Worm (Caenorhabditis elegans) whole organism, young adult: ENCODE measurements around the gene D1044.4.

Source experiments
- F33H1.4 ChIP-seq: fragments of 200-800 bp; sonication (Bioruptor generic); IDR thresholded peaks from 2 replicates; pipeline ENCODE4 v1.3.6; 2022; ENCODE audit warnings: missing genetic modification reagents, missing genetic modification characterization, missing compliant biosample characterization
- F49E8.2 ChIP-seq: sonication (generic microtip); optimal IDR thresholded peaks from 3 replicates; lab custom pipeline; 2017; ENCODE audit warnings: missing genetic modification characterization, mild to moderate bottlenecking, missing compliant biosample characterization, antibody characterized with exemption, moderate library complexity; ENCODE audit not compliant: insufficient read depth
- K12H6.12 ChIP-seq: fragments of 200-800 bp; sonication (Bioruptor generic); optimal IDR thresholded peaks from 2 replicates; lab custom pipeline; 2018; ENCODE audit warnings: mild to moderate bottlenecking, missing genetic modification characterization, missing compliant biosample characterization
- akir-1 ChIP-seq: fragments of 200-800 bp; sonication (Bioruptor generic); optimal IDR thresholded peaks from 2 replicates; lab custom pipeline; 2018; ENCODE audit warnings: mild to moderate bottlenecking, missing genetic modification characterization, moderate library complexity, missing compliant biosample characterization
- ama-1 ChIP-seq, 3 experiments: fragments of 150-350 bp in 1 of 3; sonication (generic microtip) in 2 of 3; optimal IDR thresholded peaks; 2 replicates each; lab custom pipeline; 2014 to 2018; ENCODE audit warnings: missing biosample characterization in 2 of 3, missing genetic modification characterization in 2 of 3, missing genetic modification reagents in 2 of 3
- atf-7 ChIP-seq: sonication (generic microtip); optimal IDR thresholded peaks from 2 replicates; lab custom pipeline; 2017; ENCODE audit warnings: mild to moderate bottlenecking, missing genetic modification characterization, missing compliant biosample characterization
- bed-1 ChIP-seq: fragments of 200-800 bp; sonication (Bioruptor generic); IDR thresholded peaks from 2 replicates; pipeline ENCODE4 v1.3.6; 2022; ENCODE audit warnings: missing genetic modification reagents, missing genetic modification characterization, missing compliant biosample characterization
- ceh-91 ChIP-seq: fragments of 200-800 bp; sonication (Bioruptor generic); IDR thresholded peaks from 2 replicates; pipeline ENCODE4 v1.3.6; 2022; ENCODE audit warnings: missing genetic modification reagents, missing genetic modification characterization, missing compliant biosample characterization
- dpff-1 ChIP-seq: sonication (generic microtip); optimal IDR thresholded peaks from 2 replicates; lab custom pipeline; 2017; ENCODE audit warnings: mild to moderate bottlenecking, missing genetic modification characterization, missing compliant biosample characterization
- dpl-1 ChIP-seq: fragments of 150-350 bp; optimal IDR thresholded peaks from 2 replicates; lab custom pipeline; 2014; ENCODE audit warnings: missing biosample characterization, missing genetic modification reagents, missing genetic modification characterization
- efl-1 ChIP-seq: fragments of 150-350 bp; optimal IDR thresholded peaks from 2 replicates; lab custom pipeline; 2014; ENCODE audit warnings: missing biosample characterization, missing genetic modification reagents, missing genetic modification characterization
- ekl-4 ChIP-seq: fragments of 200-800 bp; sonication (Bioruptor generic); IDR thresholded peaks from 2 replicates; pipeline ENCODE4 v1.3.6; 2022; ENCODE audit warnings: missing genetic modification reagents, missing genetic modification characterization, missing compliant biosample characterization
- ets-4 ChIP-seq: fragments of 200-800 bp; sonication (Bioruptor generic); optimal IDR thresholded peaks from 2 replicates; lab custom pipeline; 2018; ENCODE audit warnings: mild to moderate bottlenecking, missing genetic modification characterization, missing compliant biosample characterization
- hmg-20 ChIP-seq: fragments of 200-800 bp; sonication (Bioruptor generic); IDR thresholded peaks from 2 replicates; pipeline ENCODE4 v1.3.6; 2022; ENCODE audit warnings: missing genetic modification reagents, missing genetic modification characterization, missing compliant biosample characterization
- hsf-1 ChIP-seq: fragments of 200-800 bp; sonication (Bioruptor generic); IDR thresholded peaks from 2 replicates; pipeline ENCODE4 v1.3.6; 2022; ENCODE audit warnings: missing genetic modification reagents, missing genetic modification characterization, missing compliant biosample characterization
- let-607 ChIP-seq, 2 experiments: fragments of 200-800 bp in 1 of 2; sonication (Bioruptor generic) in 1 of 2; sonication (generic microtip) in 1 of 2; optimal IDR thresholded peaks; 2 replicates each; lab custom pipeline; 2016 to 2018; ENCODE audit warnings: mild to moderate bottlenecking in 2 of 2, missing compliant biosample characterization in 2 of 2, missing genetic modification characterization in 2 of 2, moderate library complexity in 2 of 2, missing genotype in 1 of 2
- lin-26 ChIP-seq: fragments of 200-800 bp; sonication (Bioruptor generic); IDR thresholded peaks from 2 replicates; pipeline ENCODE4 v1.3.6; 2022; ENCODE audit warnings: missing genetic modification reagents, missing genetic modification characterization, missing compliant biosample characterization
- lsl-1 ChIP-seq: fragments of 200-800 bp; sonication (Bioruptor generic); optimal IDR thresholded peaks from 2 replicates; lab custom pipeline; 2018; ENCODE audit warnings: mild to moderate bottlenecking, missing genetic modification characterization, moderate library complexity, missing compliant biosample characterization
- lsy-27 ChIP-seq: sonication (generic microtip); optimal IDR thresholded peaks from 2 replicates; lab custom pipeline; 2017; ENCODE audit warnings: missing genetic modification characterization, mild to moderate bottlenecking, missing compliant biosample characterization, antibody characterized with exemption, missing genotype, borderline replicate concordance; ENCODE audit not compliant: insufficient read depth
- madf-6 ChIP-seq: fragments of 200-800 bp; sonication (Bioruptor generic); IDR thresholded peaks from 2 replicates; pipeline ENCODE4 v1.3.6; 2022; ENCODE audit warnings: missing genetic modification reagents, missing genetic modification characterization, missing compliant biosample characterization
- madf-8 ChIP-seq: fragments of 200-800 bp; sonication (Bioruptor generic); conservative IDR thresholded peaks from 2 replicates; pipeline ENCODE4 v1.3.6; 2022; ENCODE audit warnings: missing genetic modification reagents, missing genetic modification characterization, missing compliant biosample characterization
- mcd-1 ChIP-seq: fragments of 200-800 bp; sonication (Bioruptor generic); IDR thresholded peaks from 2 replicates; pipeline ENCODE4 v1.3.6; 2022; ENCODE audit warnings: missing genetic modification reagents, missing genetic modification characterization, missing compliant biosample characterization
- mxl-1 ChIP-seq: sonication (generic microtip); optimal IDR thresholded peaks from 2 replicates; lab custom pipeline; 2016; ENCODE audit warnings: missing genetic modification characterization, missing compliant biosample characterization
- nhr-90 ChIP-seq: sonication (generic microtip); optimal IDR thresholded peaks from 2 replicates; lab custom pipeline; 2016; ENCODE audit warnings: missing genotype, mild to moderate bottlenecking, missing genetic modification characterization, missing compliant biosample characterization
- rpc-1 ChIP-seq, 2 experiments: fragments of 150-350 bp in 1 of 2; sonication (generic microtip) in 1 of 2; optimal IDR thresholded peaks; 2 replicates each; lab custom pipeline; 2014 to 2018; ENCODE audit warnings: missing biosample characterization in 1 of 2, missing genetic modification characterization in 1 of 2, missing genetic modification reagents in 1 of 2, missing genotype in 1 of 2
- sdz-38 ChIP-seq: sonication (generic microtip); optimal IDR thresholded peaks from 2 replicates; lab custom pipeline; 2016; ENCODE audit warnings: missing genotype, missing genetic modification characterization, missing compliant biosample characterization
- snpc-1.3 ChIP-seq: sonication (generic microtip); optimal IDR thresholded peaks from 2 replicates; lab custom pipeline; 2017; ENCODE audit warnings: missing genetic modification characterization, mild to moderate bottlenecking, missing compliant biosample characterization, antibody characterized with exemption, moderate library complexity, missing genotype, missing genetic modification reagents; ENCODE audit not compliant: insufficient read depth
- xnd-1 ChIP-seq: sonication (generic microtip); optimal IDR thresholded peaks from 2 replicates; lab custom pipeline; 2016; ENCODE audit warnings: missing genotype, missing genetic modification reagents, missing genetic modification characterization, missing compliant biosample characterization

D1044.4 gene

DNA sequence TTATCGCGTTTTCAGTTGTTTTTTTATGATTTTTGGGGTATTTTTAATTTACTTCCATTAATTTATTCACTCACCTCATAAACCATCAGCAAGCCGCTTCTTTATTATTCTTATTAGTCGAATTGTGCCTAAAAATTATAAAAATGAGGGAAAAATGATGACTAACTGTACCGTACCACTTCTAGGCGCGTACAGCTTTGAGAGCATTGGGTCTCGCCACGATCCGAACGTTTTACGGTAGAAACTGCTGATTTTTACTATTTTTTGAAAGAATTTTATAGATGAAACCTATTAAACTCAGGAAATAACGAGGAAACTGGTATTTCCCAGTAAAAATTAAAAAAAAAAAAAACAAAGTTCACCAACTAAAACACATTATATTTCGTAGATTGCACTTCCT lies 21.2 kb upstream of the D1044.4 start, which contains the start of gene D1044.6 (continued):
- no peak for TF ChIP-seq dpl-1 (GFP tag; lab: Kevin White, UChicago)
- TF ChIP-seq sdz-38 (tag; lab: Kevin White, UChicago), result no peak
- TF ChIP-seq dpff-1 (tag; lab: Kevin White, UChicago), result no peak
- TF ChIP-seq rpc-1 (optimal IDR thresholded peaks at IDR 0.05; lab: Kevin White, UChicago), result no peak
- no peak for TF ChIP-seq rpc-1 (tag; optimal IDR thresholded peaks at IDR 0.05; lab: Kevin White, UChicago)
- no peak for TF ChIP-seq nhr-90 (tag; lab: Kevin White, UChicago)
- peak; percentile 2 for TF ChIP-seq snpc-1.3 (tag; lab: Kevin White, UChicago)
- no peak for TF ChIP-seq K12H6.12 (tag; lab: Kevin White, UChicago)
- TF ChIP-seq ekl-4 (GFP tag; lab: Robert Waterston, UW), result no peak

DNA sequence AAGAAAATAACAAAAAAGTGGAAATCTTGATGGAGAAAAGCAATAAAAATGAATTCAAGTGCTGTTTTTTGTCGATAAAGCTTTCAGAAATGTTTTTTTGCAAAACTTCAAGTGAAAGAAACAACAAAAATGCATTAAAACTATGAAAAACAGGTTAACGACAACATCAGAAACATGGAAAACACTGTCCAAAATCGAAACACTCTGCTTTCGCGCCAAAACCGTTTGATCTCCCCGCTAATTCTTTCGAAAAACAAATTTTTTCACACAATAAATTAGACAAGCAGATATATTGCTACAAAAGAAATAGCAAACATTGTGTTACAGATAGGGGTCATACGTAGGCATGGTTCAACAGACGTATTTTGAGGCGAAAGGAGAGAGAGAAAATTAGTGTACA lies 19.9 kb upstream of the D1044.4 start:
- TF ChIP-seq akir-1 (GFP tag; lab: Kevin White, UChicago), result no peak
- TF ChIP-seq xnd-1 (tag; lab: Kevin White, UChicago), result peak; percentile 6
- TF ChIP-seq bed-1 (GFP tag; lab: Robert Waterston, UW), result no peak
- TF ChIP-seq madf-8 (GFP tag; lab: Robert Waterston, UW), result 0 out of 2 replicates have a peak, but pooled peaks have one; percentile 10
- TF ChIP-seq efl-1, result peak; percentile 80
- peak; percentile 67 for TF ChIP-seq F49E8.2 (tag; lab: Kevin White, UChicago)
- TF ChIP-seq F33H1.4 (GFP tag; lab: Robert Waterston, UW), result 0 out of 2 replicates have a peak, but pooled peaks have one; percentile 38
- peak; percentile 79 for TF ChIP-seq madf-6 (GFP tag; lab: Robert Waterston, UW)

DNA sequence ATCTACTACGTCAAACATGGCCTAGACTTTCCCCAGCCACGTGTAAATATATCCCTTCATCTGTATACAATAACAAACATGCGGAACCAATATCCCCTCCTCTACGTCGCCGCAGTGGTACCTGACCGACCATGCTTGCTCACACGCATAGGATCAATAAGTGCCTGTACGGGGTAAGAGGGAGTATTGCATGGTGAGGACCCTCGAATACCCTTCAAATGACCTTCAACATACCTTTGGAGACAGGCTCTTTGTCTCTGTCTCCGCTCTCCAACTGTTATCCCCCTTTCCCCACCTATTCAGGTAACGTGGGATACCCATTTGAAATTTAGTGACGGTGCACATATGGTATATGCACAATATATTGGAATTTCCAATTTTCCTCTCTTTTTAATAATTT lies 4.1 kb upstream of the D1044.4 start, which contains the start of gene dex-1:
Gene dex-1, plus strand, starts transcription at position 132 of the 400 bp plus-strand sequence.
- no peak for TF ChIP-seq ceh-91
- TF ChIP-seq hmg-20 (GFP tag; lab: Robert Waterston, UW), result no peak
- no peak for TF ChIP-seq mxl-1 (tag; lab: Kevin White, UChicago)
- no peak for TF ChIP-seq F49E8.2 (tag; lab: Kevin White, UChicago)
- no peak for TF ChIP-seq atf-7 (tag; lab: Kevin White, UChicago)
- no peak for TF ChIP-seq bed-1 (GFP tag; lab: Robert Waterston, UW)
- no peak for TF ChIP-seq lsy-27 (tag; lab: Kevin White, UChicago)
- TF ChIP-seq lin-26 (GFP tag; lab: Robert Waterston, UW), result no peak
- TF ChIP-seq let-607 (tag; optimal IDR thresholded peaks at IDR 0.05; lab: Kevin White, UChicago), result no peak
- TF ChIP-seq ama-1 (optimal IDR thresholded peaks at IDR 0.05; lab: Kevin White, UChicago), result no peak
- no peak for TF ChIP-seq ama-1 (GFP tag; optimal IDR thresholded peaks at IDR 0.05; lab: Kevin White, UChicago)
- TF ChIP-seq K12H6.12 (tag; lab: Kevin White, UChicago), result no peak
- no peak for TF ChIP-seq ets-4 (GFP tag; lab: Kevin White, UChicago)

DNA sequence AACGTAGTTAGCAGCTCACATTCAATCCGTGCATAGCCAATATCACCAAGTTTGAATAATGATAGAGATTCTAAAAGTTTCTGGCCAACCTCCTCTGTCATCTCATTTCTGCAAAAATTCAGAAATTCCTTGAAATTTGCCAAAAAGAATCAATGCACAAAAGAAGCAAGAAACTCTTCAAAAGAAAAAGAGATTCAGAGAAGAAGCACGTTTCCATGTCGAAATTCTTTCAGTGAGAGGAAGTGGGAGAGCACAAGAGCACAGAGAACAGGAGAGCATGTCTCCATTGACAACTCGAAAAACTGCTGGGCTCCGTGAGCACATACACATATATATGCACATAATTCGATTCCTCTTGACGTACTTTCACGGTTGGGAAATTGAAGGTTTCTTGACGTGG lies 4.4 kb downstream of the D1044.4 start, which contains the start of gene nekl-4:
Gene nekl-4, minus strand, starts transcription at position 101 of the 400 bp plus-strand sequence.
- TF ChIP-seq mcd-1 (GFP tag; lab: Robert Waterston, UW) (no peak), hsf-1 (GFP tag; lab: Robert Waterston, UW) (no peak)

DNA sequence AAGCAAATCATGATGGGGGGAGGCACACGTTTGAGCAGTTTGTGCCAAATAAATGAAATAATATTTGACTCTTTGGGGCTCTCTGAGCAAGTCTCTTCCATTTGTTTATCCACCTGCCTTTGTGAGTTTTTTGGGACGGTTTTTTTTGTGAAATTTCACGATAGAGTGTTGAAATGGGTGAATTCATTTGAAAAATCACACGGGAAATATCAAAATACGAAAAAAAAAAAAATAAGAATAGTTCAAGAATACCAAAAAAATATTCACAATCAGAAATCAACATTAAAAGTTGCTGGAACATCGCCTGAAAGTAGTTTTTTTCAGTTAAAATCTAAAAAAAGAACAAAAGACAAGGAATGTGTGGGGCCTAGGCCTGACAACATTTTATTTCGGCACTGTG lies 9.3 kb downstream of the D1044.4 start, which contains the start of gene pqn-25:
Gene pqn-25, minus strand, starts transcription at position 101 of the 400 bp plus-strand sequence.
- no peak for TF ChIP-seq lsl-1
